Worm (Caenorhabditis elegans) whole organism, midembryonic: ENCODE results near the gene C04E12.5.
"Not testable (repeated sequence)": the region's sequence is repeated elsewhere in the genome, so short reads cannot be mapped to it uniquely, and the experiment has no call there.

ENCODE experiments used
- T22C8.4 ChIP-seq: fragments of 200-800 bp; sonication (Bioruptor generic); IDR thresholded peaks from 2 replicates; pipeline ENCODE4 v1.3.6; 2022; ENCODE audit warnings: missing genetic modification characterization, missing compliant biosample characterization
- cog-1 ChIP-seq: sonication (generic microtip); optimal IDR thresholded peaks from 2 replicates; lab custom pipeline; 2016; ENCODE audit warnings: missing genetic modification characterization, missing compliant biosample characterization
- flt-1 ChIP-seq: fragments of 200-800 bp; sonication (Bioruptor generic); IDR thresholded peaks from 2 replicates; pipeline ENCODE4 v1.3.6; 2022; ENCODE audit warnings: missing genetic modification characterization, missing compliant biosample characterization
- klf-2 ChIP-seq: fragments of 200-800 bp; sonication (Bioruptor generic); conservative IDR thresholded peaks from 2 replicates; pipeline ENCODE4 v1.3.6; 2022; ENCODE audit warnings: missing genetic modification reagents, missing genetic modification characterization, missing compliant biosample characterization
- med-1 ChIP-seq: sonication (generic microtip); optimal IDR thresholded peaks from 2 replicates; lab custom pipeline; 2017; ENCODE audit warnings: missing genetic modification characterization, mild to moderate bottlenecking, missing compliant biosample characterization, antibody characterized with exemption, missing genetic modification reagents; ENCODE audit not compliant: insufficient read depth
- ref-1 ChIP-seq: fragments of 200-800 bp; sonication (Bioruptor generic); conservative IDR thresholded peaks from 2 replicates; pipeline ENCODE4 v1.3.6; 2022; ENCODE audit warnings: missing genetic modification reagents, missing genetic modification characterization, missing compliant biosample characterization
- tab-1 ChIP-seq: fragments of 200-800 bp; sonication (Bioruptor generic); IDR thresholded peaks from 2 replicates; pipeline ENCODE4 v1.3.6; 2022; ENCODE audit warnings: missing genetic modification characterization, missing compliant biosample characterization
- ztf-23 ChIP-seq: fragments of 200-800 bp; sonication (Bioruptor generic); IDR thresholded peaks from 2 replicates; pipeline ENCODE4 v1.3.6; 2022; ENCODE audit warnings: missing genetic modification reagents, missing genetic modification characterization, missing compliant biosample characterization
- ztf-29 ChIP-seq: fragments of 200-800 bp; sonication (Bioruptor generic); IDR thresholded peaks from 2 replicates; pipeline ENCODE4 v1.3.6; 2022; ENCODE audit warnings: missing genetic modification reagents, missing genetic modification characterization, missing compliant biosample characterization

The C04E12.5 gene

ce11 chrV:3399952-3400351, 41.6 kb downstream of the C04E12.5 start, which contains the start of gene T20D4.10:
T20D4.10 (plus strand) TSS chrV:3400252.
- not testable (repeated sequence) for TF ChIP-seq med-1 (GFP tag; lab: Kevin White, UChicago); cog-1 (tag; lab: Kevin White, UChicago); flt-1 (GFP tag; lab: Robert Waterston, UW)

- TF ChIP-seq cog-1 (tag; lab: Kevin White, UChicago) (no peak), ztf-23 (GFP tag; lab: Robert Waterston, UW) (no peak), klf-2 (GFP tag; lab: Robert Waterston, UW) (no peak), tab-1 (GFP tag; lab: Robert Waterston, UW) (no peak), T22C8.4 (no peak), ref-1 (GFP tag; lab: Robert Waterston, UW) (no peak), med-1 (GFP tag; lab: Kevin White, UChicago) (no peak), ztf-29 (GFP tag; lab: Robert Waterston, UW) (no peak), flt-1 (GFP tag; lab: Robert Waterston, UW) (no peak)
These were observed 50.2 kb downstream of the C04E12.5 start, which contains the start of gene T20D4.7 for ce11 chrV:3408602-3409001. T20D4.7 (plus strand) TSS chrV:3408902.

- TF ChIP-seq ref-1 (GFP tag; lab: Robert Waterston, UW) = no peak
- no peak for TF ChIP-seq ztf-23 (GFP tag; lab: Robert Waterston, UW)
- no peak for TF ChIP-seq tab-1 (GFP tag; lab: Robert Waterston, UW)
- no peak for TF ChIP-seq cog-1 (tag; lab: Kevin White, UChicago)
- no peak for TF ChIP-seq med-1 (GFP tag; lab: Kevin White, UChicago)
- TF ChIP-seq ztf-29 (GFP tag; lab: Robert Waterston, UW) = no peak
- TF ChIP-seq klf-2 (GFP tag; lab: Robert Waterston, UW) = no peak
- TF ChIP-seq flt-1 (GFP tag; lab: Robert Waterston, UW) = no peak
- no peak for TF ChIP-seq T22C8.4
These were observed 51.1 kb downstream of the C04E12.5 start for ce11 chrV:3409498-3409897.

ce11 chrV:3410098-3410570, 51.8 kb downstream of the C04E12.5 start, which contains the start of gene arrd-22:
arrd-22 (plus strand) TSS chrV:3410520.
- TF ChIP-seq ztf-29 (GFP tag; lab: Robert Waterston, UW) (no peak), T22C8.4 (no peak), klf-2 (GFP tag; lab: Robert Waterston, UW) (no peak), ref-1 (GFP tag; lab: Robert Waterston, UW) (no peak), flt-1 (GFP tag; lab: Robert Waterston, UW) (no peak), med-1 (GFP tag; lab: Kevin White, UChicago) (no peak), cog-1 (tag; lab: Kevin White, UChicago) (no peak), ztf-23 (GFP tag; lab: Robert Waterston, UW) (no peak), tab-1 (GFP tag; lab: Robert Waterston, UW) (no peak)
